Fruit fly (Drosophila melanogaster) whole organism, embryonic: ENCODE results near the gene scrib.

Experiments used
- Aef1 ChIP-seq: fragments of 200-800 bp; sonication (Bioruptor generic); IDR thresholded peaks from 3 replicates; pipeline ENCODE4 v1.3.6; 2022; ENCODE audit warnings: missing biosample characterization, missing genetic modification characterization
- Atf6 ChIP-seq: fragments of 200-800 bp; sonication (Bioruptor generic); IDR thresholded peaks from 2 replicates; pipeline ENCODE4 v1.3.6; 2022; ENCODE audit warnings: missing biosample characterization, missing genetic modification characterization
- B-H1 ChIP-seq: fragments of 200-800 bp; sonication (Bioruptor generic); IDR thresholded peaks from 3 replicates; pipeline ENCODE4 v1.3.6; 2022; ENCODE audit warnings: missing biosample characterization, missing genetic modification characterization
- B-H2 ChIP-seq: fragments of 200-800 bp; sonication (Bioruptor generic); optimal IDR thresholded peaks from 2 replicates; lab custom pipeline; 2018; ENCODE audit warnings: missing biosample characterization, mild to moderate bottlenecking, missing genetic modification characterization
- Bgb ChIP-seq: fragments of 200-800 bp; sonication (Bioruptor generic); IDR thresholded peaks from 2 replicates; pipeline ENCODE4 v1.3.6; 2022; ENCODE audit warnings: missing biosample characterization, missing genetic modification characterization; ENCODE audit not compliant: partially characterized antibody
- CG12155 ChIP-seq: fragments of 200-800 bp; sonication (Bioruptor generic); optimal IDR thresholded peaks from 3 replicates; lab custom pipeline; 2016; ENCODE audit warnings: missing biosample characterization, missing genetic modification characterization
- CG12299 ChIP-seq: fragments of 200-800 bp; sonication (Bioruptor generic); optimal IDR thresholded peaks from 2 replicates; lab custom pipeline; 2018; ENCODE audit warnings: missing biosample characterization, mild to moderate bottlenecking, missing genetic modification characterization
- CG12391 ChIP-seq: fragments of 200-800 bp; sonication (Bioruptor generic); optimal IDR thresholded peaks from 3 replicates; lab custom pipeline; 2018; ENCODE audit warnings: missing biosample characterization, mild to moderate bottlenecking, missing genetic modification characterization, moderate library complexity
- CG12769 ChIP-seq: fragments of 200-800 bp; sonication (Bioruptor generic); optimal IDR thresholded peaks from 2 replicates; lab custom pipeline; 2019; ENCODE audit warnings: missing biosample characterization, mild to moderate bottlenecking, missing genetic modification characterization, moderate library complexity
- CG13775 ChIP-seq: fragments of 200-800 bp; sonication (Bioruptor generic); optimal IDR thresholded peaks from 3 replicates; lab custom pipeline; 2017; ENCODE audit warnings: missing biosample characterization, mild to moderate bottlenecking, missing genetic modification characterization
- CG14441 ChIP-seq: fragments of 200-800 bp; sonication (Bioruptor generic); IDR thresholded peaks from 2 replicates; pipeline ENCODE4 v1.3.6; 2022; ENCODE audit warnings: missing biosample characterization, missing genetic modification characterization
- CG14710 ChIP-seq: fragments of 200-800 bp; sonication (Bioruptor generic); optimal IDR thresholded peaks from 3 replicates; lab custom pipeline; 2019; ENCODE audit warnings: missing biosample characterization, mild to moderate bottlenecking, missing genetic modification characterization, moderate library complexity
- CG31388 ChIP-seq: fragments of 200-800 bp; sonication (Bioruptor generic); optimal IDR thresholded peaks from 2 replicates; lab custom pipeline; 2016; ENCODE audit warnings: missing biosample characterization, missing genetic modification characterization
- CG3847 ChIP-seq: fragments of 200-800 bp; sonication (Bioruptor generic); IDR thresholded peaks from 2 replicates; pipeline ENCODE4 v1.3.6; 2022; ENCODE audit warnings: missing biosample characterization, missing genetic modification characterization
- CG42726 ChIP-seq: fragments of 200-800 bp; sonication (Bioruptor generic); IDR thresholded peaks from 2 replicates; pipeline ENCODE4 v1.3.6; 2022; ENCODE audit warnings: missing biosample characterization, missing genetic modification characterization; ENCODE audit not compliant: partially characterized antibody
- CG4328 ChIP-seq: fragments of 200-800 bp; sonication (Bioruptor generic); optimal IDR thresholded peaks from 3 replicates; lab custom pipeline; 2017; ENCODE audit warnings: missing biosample characterization, missing genetic modification reagents, missing genetic modification characterization
- CG9609 ChIP-seq: fragments of 200-800 bp; sonication (Bioruptor generic); optimal IDR thresholded peaks from 3 replicates; lab custom pipeline; 2016; ENCODE audit warnings: missing biosample characterization, missing genetic modification characterization
- D19A ChIP-seq: fragments of 200-800 bp; optimal IDR thresholded peaks from 3 replicates; lab custom pipeline; 2019; ENCODE audit warnings: missing biosample characterization, mild to moderate bottlenecking, missing genetic modification characterization, moderate library complexity
- Dp ChIP-seq: fragments of 200-800 bp; sonication (Bioruptor generic); optimal IDR thresholded peaks from 2 replicates; lab custom pipeline; 2018; ENCODE audit warnings: missing biosample characterization, mild to moderate bottlenecking, missing genetic modification characterization, moderate library complexity
- Fer1 ChIP-seq: fragments of 200-800 bp; sonication (Bioruptor generic); optimal IDR thresholded peaks from 2 replicates; lab custom pipeline; 2017; ENCODE audit warnings: missing biosample characterization, mild to moderate bottlenecking, missing genetic modification characterization
- HmgD ChIP-seq: fragments of 200-800 bp; sonication (Bioruptor generic); optimal IDR thresholded peaks from 3 replicates; lab custom pipeline; 2016; ENCODE audit warnings: missing biosample characterization, missing genetic modification characterization
- Hr39 ChIP-seq: fragments of >200 bp; optimal IDR thresholded peaks from 2 replicates; lab custom pipeline; 2017
- Myb ChIP-seq: fragments of 200-800 bp; sonication (Bioruptor generic); optimal IDR thresholded peaks from 2 replicates; lab custom pipeline; 2016; ENCODE audit warnings: missing biosample characterization, missing genetic modification characterization
- Pdp1 ChIP-seq, 2 experiments: fragments of 200-800 bp; sonication (Bioruptor generic); optimal IDR thresholded peaks; 3 replicates each; lab custom pipeline; 2016; ENCODE audit warnings: missing biosample characterization in 2 of 2, missing genetic modification characterization in 2 of 2, mild to moderate bottlenecking in 1 of 2, moderate library complexity in 1 of 2
- Scr ChIP-seq: fragments of 200-800 bp; sonication (Bioruptor generic); IDR thresholded peaks from 2 replicates; pipeline ENCODE4 v1.3.6; 2022; ENCODE audit warnings: missing biosample characterization, missing genetic modification characterization; ENCODE audit not compliant: partially characterized antibody
- Sry-δ ChIP-seq: fragments of 200-800 bp; sonication (Bioruptor generic); optimal IDR thresholded peaks from 2 replicates; lab custom pipeline; 2016; ENCODE audit warnings: missing biosample characterization, missing genetic modification characterization
- Xbp1 ChIP-seq: fragments of 200-800 bp; sonication (Bioruptor generic); optimal IDR thresholded peaks from 3 replicates; lab custom pipeline; 2016; ENCODE audit warnings: missing biosample characterization, mild to moderate bottlenecking, missing genetic modification characterization
- bbx ChIP-seq: fragments of 200-800 bp; sonication (Bioruptor generic); IDR thresholded peaks from 2 replicates; pipeline ENCODE4 v1.3.6; 2022; ENCODE audit warnings: missing biosample characterization, missing genetic modification characterization; ENCODE audit not compliant: partially characterized antibody
- caup ChIP-seq: fragments of 200-800 bp; sonication (Bioruptor generic); optimal IDR thresholded peaks from 3 replicates; lab custom pipeline; 2017; ENCODE audit warnings: missing biosample characterization, mild to moderate bottlenecking, missing genetic modification characterization, moderate library complexity; ENCODE audit not compliant: severe bottlenecking
- dati ChIP-seq: fragments of 200-800 bp; sonication (Bioruptor generic); IDR thresholded peaks from 2 replicates; pipeline ENCODE4 v1.3.6; 2022; ENCODE audit warnings: missing biosample characterization, missing genetic modification characterization
- dimm ChIP-seq: fragments of 200-800 bp; sonication (Bioruptor generic); IDR thresholded peaks from 2 replicates; pipeline ENCODE4 v1.3.6; 2022; ENCODE audit warnings: missing biosample characterization, missing genetic modification characterization
- dmrt11E ChIP-seq: fragments of 200-800 bp; sonication (Bioruptor generic); optimal IDR thresholded peaks from 3 replicates; lab custom pipeline; 2018; ENCODE audit warnings: missing biosample characterization, mild to moderate bottlenecking, missing genetic modification characterization, moderate library complexity
- exex ChIP-seq: fragments of 200-800 bp; sonication (Bioruptor generic); optimal IDR thresholded peaks from 4 replicates; lab custom pipeline; 2018; ENCODE audit warnings: missing biosample characterization, mild to moderate bottlenecking, missing genetic modification characterization, moderate library complexity
- hbn ChIP-seq: fragments of 200-800 bp; sonication (Bioruptor generic); IDR thresholded peaks from 2 replicates; pipeline ENCODE4 v1.3.6; 2022; ENCODE audit warnings: missing biosample characterization, missing genetic modification characterization; ENCODE audit not compliant: partially characterized antibody
- kah ChIP-seq: fragments of 200-800 bp; sonication (Bioruptor generic); optimal IDR thresholded peaks from 2 replicates; lab custom pipeline; 2018; ENCODE audit warnings: missing biosample characterization, mild to moderate bottlenecking, missing genetic modification characterization
- kni ChIP-seq: fragments of 200-800 bp; sonication (Bioruptor generic); optimal IDR thresholded peaks from 3 replicates; lab custom pipeline; 2017; ENCODE audit warnings: mild to moderate bottlenecking, missing biosample characterization, missing genetic modification reagents, missing genetic modification characterization
- knrl ChIP-seq: fragments of 200-800 bp; sonication (Bioruptor generic); IDR thresholded peaks from 3 replicates; pipeline ENCODE4 v1.3.6; 2022; ENCODE audit warnings: missing biosample characterization, missing genetic modification characterization; ENCODE audit not compliant: partially characterized antibody
- lov ChIP-seq, 2 experiments: fragments of 200-800 bp in 1 of 2; fragments of >200 bp in 1 of 2; sonication (Bioruptor generic) in 1 of 2; IDR thresholded peaks in 1 of 2; optimal IDR thresholded peaks in 1 of 2; 2 replicates in 1 of 2; 3 replicates in 1 of 2; pipeline versions ENCODE4 v1.3.6 to Lab custom; 2017 to 2022; ENCODE audit warnings: missing biosample characterization in 1 of 2, missing genetic modification characterization in 1 of 2
- nmo ChIP-seq: fragments of 200-800 bp; sonication (Bioruptor generic); optimal IDR thresholded peaks from 2 replicates; lab custom pipeline; 2018; ENCODE audit warnings: missing biosample characterization, mild to moderate bottlenecking, missing genetic modification characterization, moderate library complexity
- row ChIP-seq: fragments of 200-800 bp; sonication (Bioruptor generic); IDR thresholded peaks from 3 replicates; pipeline ENCODE4 v1.3.6; 2022; ENCODE audit warnings: missing biosample characterization, missing genetic modification characterization
- sens-2 ChIP-seq: fragments of 200-800 bp; sonication (Bioruptor generic); IDR thresholded peaks from 2 replicates; pipeline ENCODE4 v1.3.6; 2022; ENCODE audit warnings: missing biosample characterization, missing genetic modification characterization
- sima ChIP-seq: fragments of 200-800 bp; sonication (Bioruptor generic); optimal IDR thresholded peaks from 2 replicates; lab custom pipeline; 2016; ENCODE audit warnings: missing biosample characterization, missing genetic modification characterization
- sug ChIP-seq: fragments of 200-800 bp; optimal IDR thresholded peaks from 2 replicates; lab custom pipeline; 2019; ENCODE audit warnings: missing biosample characterization, mild to moderate bottlenecking, missing genetic modification characterization, moderate library complexity
- ttk ChIP-seq: fragments of 200-800 bp; sonication (Bioruptor generic); IDR thresholded peaks from 2 replicates; pipeline ENCODE4 v2.1.2; 2022; ENCODE audit warnings: missing biosample characterization, missing genetic modification characterization
- twi ChIP-seq: fragments of 200-800 bp; optimal IDR thresholded peaks from 2 replicates; lab custom pipeline; 2019; ENCODE audit warnings: missing biosample characterization, mild to moderate bottlenecking, missing genetic modification characterization, moderate library complexity
- usp ChIP-seq: fragments of >200 bp; optimal IDR thresholded peaks from 2 replicates; lab custom pipeline; 2017; ENCODE audit warnings: missing biosample characterization, missing genetic modification characterization
- zen ChIP-seq: fragments of 200-800 bp; sonication (Bioruptor generic); optimal IDR thresholded peaks from 3 replicates; lab custom pipeline; 2018; ENCODE audit warnings: missing biosample characterization, mild to moderate bottlenecking, missing genetic modification characterization, moderate library complexity
- zfh1 ChIP-seq: fragments of 200-800 bp; sonication (Bioruptor generic); IDR thresholded peaks from 3 replicates; pipeline ENCODE4 v1.3.6; 2022; ENCODE audit warnings: missing biosample characterization, missing genetic modification characterization

scrib gene

DNA sequence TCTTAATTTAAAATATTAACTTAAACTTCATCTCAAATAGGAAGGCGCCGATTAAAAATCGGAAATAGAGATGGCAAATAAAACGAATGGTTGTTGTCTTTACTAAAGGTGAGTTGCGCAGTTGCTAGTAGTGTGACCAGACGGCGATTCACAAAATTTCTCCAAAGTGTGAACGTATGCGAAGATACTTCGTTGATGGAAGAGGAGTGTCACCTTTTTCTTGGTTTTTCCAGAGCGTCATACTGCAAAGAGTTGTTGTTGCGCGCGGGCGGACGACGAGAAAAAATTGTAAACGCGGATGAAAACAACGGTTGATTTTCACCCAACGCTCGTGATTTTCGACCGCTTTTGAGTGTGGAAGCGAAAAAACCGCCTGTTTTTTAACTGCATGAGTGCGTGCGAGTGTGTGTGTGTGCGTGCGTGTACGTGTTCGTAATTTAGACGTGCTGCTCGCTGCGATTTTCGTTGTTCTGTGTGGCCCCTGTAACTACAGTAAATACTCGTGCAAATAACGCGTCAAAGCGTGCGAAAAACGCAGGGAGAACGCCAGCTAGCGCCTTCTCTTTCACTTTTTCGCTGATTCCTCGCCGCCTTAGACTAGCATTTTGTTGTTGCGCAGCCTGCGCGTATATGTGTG is at the start of gene scrib:
Gene scrib, plus strand, starts transcription at position 241 of the 637 bp plus-strand sequence.
- no peak for TF ChIP-seq CG13775
- peak; percentile 68 for TF ChIP-seq Aef1
- no peak for TF ChIP-seq zen (tag; lab: Kevin White, UChicago)
- TF ChIP-seq CG31388 (GFP tag; lab: Kevin White, UChicago): no peak
- no peak for TF ChIP-seq sima (GFP tag; lab: Kevin White, UChicago)
- 0 out of 2 replicates have a peak, but pooled peaks have one; percentile 27 for TF ChIP-seq CG42726 (GFP tag; lab: Robert Waterston, UW)
- peak; percentile 26 for TF ChIP-seq Fer1 (GFP tag; lab: Kevin White, UChicago)
- TF ChIP-seq CG12299 (tag; lab: Kevin White, UChicago): peak; percentile 70
- TF ChIP-seq B-H2 (GFP tag; lab: Kevin White, UChicago): peak; percentile 82
- TF ChIP-seq Myb (GFP tag; lab: Kevin White, UChicago): peak; percentile 28
- no peak for TF ChIP-seq sens-2
- TF ChIP-seq bbx: peak; percentile 62
- peak; percentile 48 for TF ChIP-seq nmo
- peak; percentile 83 for TF ChIP-seq zfh1 (GFP tag; lab: Robert Waterston, UW)
- peak; percentile 37; the same call in 1 of the 2 replicates for TF ChIP-seq Bgb (GFP tag; lab: Robert Waterston, UW)
- TF ChIP-seq CG12391 (tag; lab: Kevin White, UChicago): peak; percentile 64
- TF ChIP-seq dimm: no peak
- 0 out of 2 replicates have a peak, but pooled peaks have one; percentile 39 for TF ChIP-seq dati (GFP tag; lab: Robert Waterston, UW)
- peak; percentile 40; the same call in 1 of the 3 replicates for TF ChIP-seq row (GFP tag; lab: Robert Waterston, UW)
- TF ChIP-seq Hr39 (lab: Kevin White, UChicago): no peak
- TF ChIP-seq B-H1 (GFP tag; lab: Robert Waterston, UW): no peak
- TF ChIP-seq usp (GFP tag; lab: Kevin White, UChicago): no peak
- peak; percentile 64 for TF ChIP-seq sug
- TF ChIP-seq CG12769: peak; percentile 36
- peak; percentile 45; the same call in 1 of the 2 replicates for TF ChIP-seq hbn (GFP tag; lab: Robert Waterston, UW)
- TF ChIP-seq exex (tag; lab: Kevin White, UChicago): peak; percentile 16
- peak; percentile 31 for TF ChIP-seq caup
- peak in 1 of 2 experiments; percentile 50 for TF ChIP-seq Pdp1 (GFP tag; optimal IDR thresholded peaks at IDR 0.05; lab: Kevin White, UChicago)
- TF ChIP-seq dmrt11E (tag; lab: Kevin White, UChicago): no peak
- peak; percentile 53; the same call in 1 of the 2 replicates for TF ChIP-seq CG3847 (GFP tag; lab: Robert Waterston, UW)
- peak; percentile 12 for TF ChIP-seq kah (GFP tag; lab: Kevin White, UChicago)
- TF ChIP-seq knrl (GFP tag; lab: Robert Waterston, UW): peak; percentile 57; the same call in 2 of the 3 replicates
- TF ChIP-seq lov (optimal IDR thresholded peaks at IDR 0.05; lab: Kevin White, UChicago): no peak
- TF ChIP-seq lov (GFP tag; IDR thresholded peaks at IDR 0.05; lab: Robert Waterston, UW): peak; percentile 72; the same call in 2 of the 3 replicates
- peak; percentile 82 for TF ChIP-seq CG14710
- peak; percentile 19; the same call in 1 of the 2 replicates for TF ChIP-seq CG14441
- peak; percentile 91 for TF ChIP-seq Dp (GFP tag; lab: Kevin White, UChicago)
- TF ChIP-seq Scr (GFP tag; lab: Robert Waterston, UW): peak; percentile 49; the same call in 1 of the 2 replicates
- TF ChIP-seq CG9609 (GFP tag; lab: Kevin White, UChicago): no peak
- 0 out of 2 replicates have a peak, but pooled peaks have one; percentile 4 for TF ChIP-seq ttk (GFP tag; lab: Robert Waterston, UW)
- TF ChIP-seq Atf6 (GFP tag; lab: Robert Waterston, UW): peak; percentile 41; the same call in 1 of the 2 replicates
- peak; percentile 36 for TF ChIP-seq HmgD (GFP tag; lab: Kevin White, UChicago)
- peak; percentile 22 for TF ChIP-seq kni
- peak; percentile 43 for TF ChIP-seq D19A (tag; lab: Kevin White, UChicago)
- peak; percentile 3 for TF ChIP-seq CG12155 (GFP tag; lab: Kevin White, UChicago)
- peak; percentile 7 for TF ChIP-seq Xbp1
- TF ChIP-seq twi (tag; lab: Kevin White, UChicago): peak; percentile 31
- TF ChIP-seq CG4328 (GFP tag; lab: Kevin White, UChicago): no peak
- TF ChIP-seq Sry-δ (GFP tag; lab: Kevin White, UChicago): peak; percentile 92
